Fruit fly (Drosophila melanogaster): ENCODE results near the gene CG15286.

dm6 chr2L:14381881-14382280 is 43.8 kb downstream of the CG15286 start:
- no peak for TF ChIP-seq Hr96 (GFP tag; optimal IDR thresholded peaks at IDR 0.05)
- no peak for TF ChIP-seq CG33017 (tag; optimal IDR thresholded peaks at IDR 0.05)
- no peak for TF ChIP-seq Clk (GFP tag; optimal IDR thresholded peaks at IDR 0.05)
- TF ChIP-seq CG12768 (GFP tag; optimal IDR thresholded peaks at IDR 0.05): no peak
